Fruit fly (Drosophila melanogaster) whole organism, wandering third instar larva: ENCODE measurements around the gene Septin2.
A peak's percentile ranks its signal among the peaks of the same experiment; 100 is the strongest.

ENCODE experiments used
- CG9705 ChIP-seq: fragments of 200-800 bp; sonication (Bioruptor generic); optimal IDR thresholded peaks from 2 replicates; lab custom pipeline; 2018; ENCODE audit warnings: missing biosample characterization, mild to moderate bottlenecking, missing genetic modification characterization
- Dfd ChIP-seq: fragments of >200 bp; optimal IDR thresholded peaks from 2 replicates; lab custom pipeline; 2017; ENCODE audit warnings: missing biosample characterization, missing genetic modification characterization
- HLH106 ChIP-seq: fragments of 200-800 bp; optimal IDR thresholded peaks from 3 replicates; lab custom pipeline; 2019; ENCODE audit warnings: missing biosample characterization, mild to moderate bottlenecking, missing genetic modification characterization, moderate library complexity
- Hr78 ChIP-seq: fragments of >200 bp; optimal IDR thresholded peaks from 2 replicates; lab custom pipeline; 2017; ENCODE audit warnings: missing biosample characterization, missing genetic modification characterization
- Sp1 ChIP-seq: fragments of 200-800 bp; sonication (Bioruptor generic); optimal IDR thresholded peaks from 3 replicates; lab custom pipeline; 2019; ENCODE audit warnings: missing biosample characterization, mild to moderate bottlenecking, missing genetic modification characterization, moderate library complexity
- br ChIP-seq: fragments of 200-800 bp; sonication (Bioruptor generic); optimal IDR thresholded peaks from 2 replicates; lab custom pipeline; 2016; ENCODE audit warnings: missing biosample characterization, missing genetic modification characterization
- brk ChIP-seq: fragments of 200-800 bp; sonication (Bioruptor generic); optimal IDR thresholded peaks from 2 replicates; lab custom pipeline; 2016; ENCODE audit warnings: missing biosample characterization, mild to moderate bottlenecking, missing genetic modification characterization
- dmrt93B ChIP-seq: fragments of 200-800 bp; sonication (Bioruptor generic); optimal IDR thresholded peaks from 2 replicates; lab custom pipeline; 2018; ENCODE audit warnings: missing biosample characterization, mild to moderate bottlenecking, missing genetic modification characterization
- dsf ChIP-seq: sonication (Bioruptor generic); optimal IDR thresholded peaks from 2 replicates; lab custom pipeline; 2016; ENCODE audit warnings: missing biosample characterization, missing genetic modification characterization, borderline replicate concordance
- ey ChIP-seq: fragments of 200-800 bp; sonication (Bioruptor generic); optimal IDR thresholded peaks from 2 replicates; lab custom pipeline; 2016; ENCODE audit warnings: missing biosample characterization, missing genetic modification characterization
- lola ChIP-seq: fragments of >200 bp; optimal IDR thresholded peaks from 2 replicates; lab custom pipeline; 2017; ENCODE audit warnings: missing biosample characterization, missing genetic modification characterization
- psq ChIP-seq: fragments of 200-800 bp; sonication (Bioruptor generic); optimal IDR thresholded peaks from 3 replicates; lab custom pipeline; 2017; ENCODE audit warnings: missing biosample characterization, mild to moderate bottlenecking, missing genetic modification characterization, moderate library complexity
- usp ChIP-seq: fragments of >200 bp; optimal IDR thresholded peaks from 2 replicates; lab custom pipeline; 2017; ENCODE audit warnings: missing biosample characterization, missing genetic modification characterization

dm6 chr3R:20574535-20574980 lies 13.6 kb downstream of the Septin2 start:
- no peak for TF ChIP-seq dsf (GFP tag; lab: Kevin White, UChicago)
- no peak for TF ChIP-seq lola (GFP tag; lab: Kevin White, UChicago)
- no peak for TF ChIP-seq CG9705
- TF ChIP-seq brk (GFP tag; lab: Kevin White, UChicago) = no peak
- no peak for TF ChIP-seq Dfd (GFP tag; lab: Kevin White, UChicago)
- TF ChIP-seq HLH106 = no peak
- no peak for TF ChIP-seq usp (GFP tag; lab: Kevin White, UChicago)
- TF ChIP-seq psq (GFP tag; lab: Kevin White, UChicago) = no peak
- no peak for TF ChIP-seq Hr78 (GFP tag; lab: Kevin White, UChicago)
- no peak for TF ChIP-seq br (GFP tag; lab: Kevin White, UChicago)
- TF ChIP-seq Sp1 (GFP tag; lab: Kevin White, UChicago) = peak; percentile 48
- peak; percentile 3 for TF ChIP-seq ey (GFP tag; lab: Kevin White, UChicago)
- no peak for TF ChIP-seq dmrt93B (GFP tag; lab: Kevin White, UChicago)
